Fruit fly (Drosophila melanogaster) whole organism, wandering third instar larva: ENCODE measurements around the gene ca.

ENCODE experiments used
- Abd-B ChIP-seq: fragments of >200 bp; optimal IDR thresholded peaks from 2 replicates; lab custom pipeline; 2017; ENCODE audit warnings: missing biosample characterization, missing genetic modification characterization
- CG32264 ChIP-seq: fragments of 200-800 bp; sonication (Bioruptor generic); optimal IDR thresholded peaks from 2 replicates; lab custom pipeline; 2016; ENCODE audit warnings: missing biosample characterization, missing genetic modification characterization
- CrebA ChIP-seq: fragments of 200-800 bp; sonication (Bioruptor generic); optimal IDR thresholded peaks from 2 replicates; lab custom pipeline; 2016; ENCODE audit warnings: missing biosample characterization, mild to moderate bottlenecking, missing genetic modification characterization, borderline replicate concordance
- Dif ChIP-seq: fragments of 200-275, 200-300 bp; sonication (Bioruptor generic); optimal IDR thresholded peaks from 2 replicates; lab custom pipeline; 2018; ENCODE audit warnings: missing biosample characterization, missing genetic modification characterization; ENCODE audit not compliant: partially characterized antibody
- GATAd ChIP-seq: sonication (Bioruptor generic); optimal IDR thresholded peaks from 2 replicates; lab custom pipeline; 2016; ENCODE audit warnings: missing biosample characterization, missing genetic modification characterization
- HLH106 ChIP-seq: fragments of 200-800 bp; optimal IDR thresholded peaks from 3 replicates; lab custom pipeline; 2019; ENCODE audit warnings: missing biosample characterization, mild to moderate bottlenecking, missing genetic modification characterization, moderate library complexity
- Hnf4 ChIP-seq: fragments of 200-800 bp; sonication (Bioruptor generic); optimal IDR thresholded peaks from 2 replicates; lab custom pipeline; 2016; ENCODE audit warnings: missing biosample characterization, mild to moderate bottlenecking, missing genetic modification characterization
- Hr78 ChIP-seq: fragments of >200 bp; optimal IDR thresholded peaks from 2 replicates; lab custom pipeline; 2017; ENCODE audit warnings: missing biosample characterization, missing genetic modification characterization
- Hr83 ChIP-seq: fragments of 200-300 bp; sonication (Bioruptor generic); optimal IDR thresholded peaks from 2 replicates; lab custom pipeline; 2016; ENCODE audit warnings: missing biosample characterization, mild to moderate bottlenecking, missing genetic modification characterization, moderate library complexity; ENCODE audit not compliant: poor library complexity, severe bottlenecking
- Jra ChIP-seq: sonication (Bioruptor generic); optimal IDR thresholded peaks from 2 replicates; lab custom pipeline; 2016; ENCODE audit warnings: missing biosample characterization, missing genetic modification characterization
- Mio ChIP-seq: sonication (Bioruptor generic); optimal IDR thresholded peaks from 2 replicates; lab custom pipeline; 2016; ENCODE audit warnings: missing biosample characterization, missing genetic modification characterization
- OdsH ChIP-seq: fragments of 200-800 bp; sonication (Bioruptor generic); optimal IDR thresholded peaks from 2 replicates; lab custom pipeline; 2016; ENCODE audit warnings: missing biosample characterization, mild to moderate bottlenecking, missing genetic modification characterization
- Rel ChIP-seq, 2 experiments: fragments of 200-800 bp; sonication (Bioruptor generic) in 1 of 2; optimal IDR thresholded peaks; 2 replicates in 1 of 2; 3 replicates in 1 of 2; lab custom pipeline; 2016 to 2019; ENCODE audit warnings: mild to moderate bottlenecking in 2 of 2, missing biosample characterization in 2 of 2, missing genetic modification characterization in 2 of 2, moderate library complexity in 1 of 2
- Sp1 ChIP-seq: fragments of 200-800 bp; sonication (Bioruptor generic); optimal IDR thresholded peaks from 3 replicates; lab custom pipeline; 2019; ENCODE audit warnings: missing biosample characterization, mild to moderate bottlenecking, missing genetic modification characterization, moderate library complexity
- br ChIP-seq: fragments of 200-800 bp; sonication (Bioruptor generic); optimal IDR thresholded peaks from 2 replicates; lab custom pipeline; 2016; ENCODE audit warnings: missing biosample characterization, missing genetic modification characterization
- brk ChIP-seq: fragments of 200-800 bp; sonication (Bioruptor generic); optimal IDR thresholded peaks from 2 replicates; lab custom pipeline; 2016; ENCODE audit warnings: missing biosample characterization, mild to moderate bottlenecking, missing genetic modification characterization
- dl ChIP-seq, 2 experiments: fragments of 175-275, 200-275 bp in 1 of 2; fragments of 200-275 bp in 1 of 2; sonication (Bioruptor generic); optimal IDR thresholded peaks; lab custom pipeline; 2018; ENCODE audit warnings: mild to moderate bottlenecking in 2 of 2, missing biosample characterization in 2 of 2, missing genetic modification characterization in 2 of 2, moderate library complexity in 2 of 2; ENCODE audit not compliant: partially characterized antibody in 2 of 2, insufficient read depth in 1 of 2
- dmrt93B ChIP-seq: fragments of 200-800 bp; sonication (Bioruptor generic); optimal IDR thresholded peaks from 2 replicates; lab custom pipeline; 2018; ENCODE audit warnings: missing biosample characterization, mild to moderate bottlenecking, missing genetic modification characterization
- ey ChIP-seq: fragments of 200-800 bp; sonication (Bioruptor generic); optimal IDR thresholded peaks from 2 replicates; lab custom pipeline; 2016; ENCODE audit warnings: missing biosample characterization, missing genetic modification characterization
- foxo ChIP-seq, 2 experiments: fragments of 200-800 bp; sonication (Bioruptor generic); optimal IDR thresholded peaks; 2 replicates in 1 of 2; 3 replicates in 1 of 2; lab custom pipeline; 2016 to 2017; ENCODE audit warnings: missing biosample characterization in 2 of 2, missing genetic modification characterization in 2 of 2
- fru ChIP-seq: fragments of 200-800 bp; sonication (Bioruptor generic); optimal IDR thresholded peaks from 3 replicates; lab custom pipeline; 2016; ENCODE audit warnings: missing biosample characterization, mild to moderate bottlenecking, missing genetic modification characterization
- h ChIP-seq: fragments of 200-800 bp; sonication (Bioruptor generic); optimal IDR thresholded peaks from 3 replicates; lab custom pipeline; 2016; ENCODE audit warnings: missing biosample characterization, mild to moderate bottlenecking, missing genetic modification characterization
- jim ChIP-seq: fragments of 175-275, 200-325 bp; sonication (Bioruptor generic); optimal IDR thresholded peaks from 2 replicates; lab custom pipeline; 2016; ENCODE audit warnings: missing biosample characterization, mild to moderate bottlenecking, missing genetic modification characterization
- psq ChIP-seq: fragments of 200-800 bp; sonication (Bioruptor generic); optimal IDR thresholded peaks from 3 replicates; lab custom pipeline; 2017; ENCODE audit warnings: missing biosample characterization, mild to moderate bottlenecking, missing genetic modification characterization, moderate library complexity
- rgr ChIP-seq: fragments of 200-800 bp; sonication (Bioruptor generic); optimal IDR thresholded peaks from 3 replicates; lab custom pipeline; 2016; ENCODE audit warnings: missing biosample characterization, mild to moderate bottlenecking, missing genetic modification characterization
- sage ChIP-seq: fragments of 200-800 bp; sonication (Bioruptor generic); optimal IDR thresholded peaks from 2 replicates; lab custom pipeline; 2016; ENCODE audit warnings: missing biosample characterization, mild to moderate bottlenecking, missing genetic modification characterization
- sv ChIP-seq: fragments of 200-800 bp; sonication (Bioruptor generic); optimal IDR thresholded peaks from 3 replicates; lab custom pipeline; 2016; ENCODE audit warnings: missing biosample characterization, missing genetic modification characterization
- tai ChIP-seq: sonication (Bioruptor generic); optimal IDR thresholded peaks from 2 replicates; lab custom pipeline; 2016; ENCODE audit warnings: missing biosample characterization, missing genetic modification characterization
- usp ChIP-seq: fragments of >200 bp; optimal IDR thresholded peaks from 2 replicates; lab custom pipeline; 2017; ENCODE audit warnings: missing biosample characterization, missing genetic modification characterization
- woc ChIP-seq: sonication (Bioruptor generic); optimal IDR thresholded peaks from 2 replicates; lab custom pipeline; 2016; ENCODE audit warnings: missing biosample characterization, mild to moderate bottlenecking, missing genetic modification characterization

Gene ca

dm6 chr3R:29782367-29782766 is 24.2 kb upstream of the ca start (continued):
- peak; percentile 6 for TF ChIP-seq sage (GFP tag; lab: Kevin White, UChicago)
- TF ChIP-seq brk, result peak; percentile 44
- no peak for TF ChIP-seq jim
- peak; percentile 51 for TF ChIP-seq psq (GFP tag; lab: Kevin White, UChicago)
- TF ChIP-seq ey (GFP tag; lab: Kevin White, UChicago), result no peak

dm6 chr3R:29783210-29783609 is 23.4 kb upstream of the ca start:
- no peak for TF ChIP-seq Rel (GFP tag; optimal IDR thresholded peaks at IDR 0.05; lab: Kevin White, UChicago)
- peak; percentile 97 for TF ChIP-seq Rel (tag; optimal IDR thresholded peaks at IDR 0.05; lab: Kevin White, UChicago)
- no peak for TF ChIP-seq ey (GFP tag; lab: Kevin White, UChicago)

dm6 chr3R:29785242-29785641 is 21.4 kb upstream of the ca start:
- no peak for TF ChIP-seq Hr83
- TF ChIP-seq Rel (GFP tag; optimal IDR thresholded peaks at IDR 0.05; lab: Kevin White, UChicago), result no peak
- peak; percentile 95 for TF ChIP-seq Rel (tag; optimal IDR thresholded peaks at IDR 0.05; lab: Kevin White, UChicago)

- no peak for TF ChIP-seq Dif (GFP tag; lab: Kevin White, UChicago)
- TF ChIP-seq CrebA (GFP tag; lab: Kevin White, UChicago), result no peak
- peak; percentile 71 for TF ChIP-seq dmrt93B (GFP tag; lab: Kevin White, UChicago)
- TF ChIP-seq CG32264 (GFP tag; lab: Kevin White, UChicago), result peak; percentile 59
- TF ChIP-seq usp (GFP tag; lab: Kevin White, UChicago), result no peak
- TF ChIP-seq brk, result peak; percentile 21
- TF ChIP-seq Sp1 (GFP tag; lab: Kevin White, UChicago), result peak; percentile 11
- TF ChIP-seq psq (GFP tag; lab: Kevin White, UChicago), result peak; percentile 21
- TF ChIP-seq Hr83, result peak; percentile 61
- peak; percentile 70 for TF ChIP-seq ey (GFP tag; lab: Kevin White, UChicago)
- peak; percentile 27 for TF ChIP-seq Jra
- no peak for TF ChIP-seq Mio (GFP tag; lab: Kevin White, UChicago)
- peak; percentile 88 for TF ChIP-seq fru (GFP tag; lab: Kevin White, UChicago)
- TF ChIP-seq sv, result no peak
- TF ChIP-seq sage (GFP tag; lab: Kevin White, UChicago), result peak; percentile 72
- TF ChIP-seq HLH106 (tag; lab: Kevin White, UChicago), result peak; percentile 72
- no peak for TF ChIP-seq GATAd (GFP tag; lab: Kevin White, UChicago)
- no peak for TF ChIP-seq dl (GFP tag; optimal IDR thresholded peaks at IDR 0.05; lab: Kevin White, UChicago; ENCODE audit: insufficient read depth in 1 of 2, partially characterized antibody in 2 of 2)
- peak; percentile 70 for TF ChIP-seq woc (GFP tag; lab: Kevin White, UChicago)
- TF ChIP-seq rgr (GFP tag; lab: Kevin White, UChicago), result peak; percentile 55
- TF ChIP-seq Hr78 (GFP tag; lab: Kevin White, UChicago), result no peak
- peak in 1 of 2 experiments; percentile 85 for TF ChIP-seq foxo (GFP tag; optimal IDR thresholded peaks at IDR 0.05; lab: Kevin White, UChicago)
- TF ChIP-seq tai (GFP tag; lab: Kevin White, UChicago), result no peak
- TF ChIP-seq br (GFP tag; lab: Kevin White, UChicago), result peak; percentile 65
- no peak for TF ChIP-seq Abd-B
- TF ChIP-seq h (GFP tag; lab: Kevin White, UChicago), result peak; percentile 65
- peak; percentile 13 for TF ChIP-seq Rel (GFP tag; optimal IDR thresholded peaks at IDR 0.05; lab: Kevin White, UChicago)
- TF ChIP-seq Rel (tag; optimal IDR thresholded peaks at IDR 0.05; lab: Kevin White, UChicago), result peak; percentile 52
- TF ChIP-seq Hnf4 (GFP tag; lab: Kevin White, UChicago), result peak; percentile 75
- peak; percentile 55 for TF ChIP-seq OdsH (GFP tag; lab: Kevin White, UChicago)
Observed at dm6 chr3R:29786016-29786996, 20.3 kb upstream of the ca start.
